Worm (Caenorhabditis elegans): Measurements from ENCODE around the gene ZK370.6.

The ZK370.6 gene

ce11 chrIII:8733667-8734066 lies 10.0 kb downstream of the ZK370.6 start:
- TF ChIP-seq nhr-80 (tag; optimal IDR thresholded peaks at IDR 0.05) (peak; percentile 35), sea-2 (GFP tag; IDR thresholded peaks at IDR 0.05) (no peak), lag-1 (GFP tag; IDR thresholded peaks at IDR 0.05) (no peak), madf-10 (tag; optimal IDR thresholded peaks at IDR 0.05) (no peak), zfh-2 (GFP tag; conservative IDR thresholded peaks at IDR 0.05) (no peak), somi-1 (GFP tag; optimal IDR thresholded peaks at IDR 0.05) (no peak), cebp-1 (GFP tag; IDR thresholded peaks at IDR 0.05) (no peak), cebp-1 (tag; optimal IDR thresholded peaks at IDR 0.05) (no peak), attf-5 (GFP tag; optimal IDR thresholded peaks at IDR 0.05) (no peak), unc-62 (GFP tag; optimal IDR thresholded peaks at IDR 0.05) (peak; percentile 55), snpc-1.3 (tag; optimal IDR thresholded peaks at IDR 0.05; ENCODE audit: insufficient read depth) (peak; percentile 1), T26A5.8 (tag; optimal IDR thresholded peaks at IDR 0.05) (no peak), let-607 (tag; optimal IDR thresholded peaks at IDR 0.05) (peak in 1 of 2 experiments; percentile 42), lin-54 (GFP tag; optimal IDR thresholded peaks at IDR 0.05) (peak; percentile 6), Y95B8A.8 (GFP tag; IDR thresholded peaks at IDR 0.05) (no peak), egl-18 (GFP tag; IDR thresholded peaks at IDR 0.05) (no peak), nfya-2 (GFP tag; IDR thresholded peaks at IDR 0.05) (no peak), B0019.2 (GFP tag; conservative IDR thresholded peaks at IDR 0.05) (no peak), nhr-27 (tag; optimal IDR thresholded peaks at IDR 0.05) (no peak), akir-1 (GFP tag; optimal IDR thresholded peaks at IDR 0.05) (no peak), ccch-3 (GFP tag; optimal IDR thresholded peaks at IDR 0.05) (no peak), ztf-25 (GFP tag; IDR thresholded peaks at IDR 0.05) (no peak), rpc-1 (optimal IDR thresholded peaks at IDR 0.05) (no peak), rpc-1 (tag; optimal IDR thresholded peaks at IDR 0.05) (no peak), atf-7 (tag; optimal IDR thresholded peaks at IDR 0.05) (no peak)

ce11 chrIII:8733237-8733636 lies 10.4 kb downstream of the ZK370.6 start:
- no peak for TF ChIP-seq K12H6.12 (tag; optimal IDR thresholded peaks at IDR 0.05)
- TF ChIP-seq cebp-1 (GFP tag; IDR thresholded peaks at IDR 0.05), result peak; percentile 36; the same call in 1 of the 2 replicates
- peak; percentile 54 for TF ChIP-seq cebp-1 (tag; optimal IDR thresholded peaks at IDR 0.05)
- TF ChIP-seq F39B2.1 (GFP tag; IDR thresholded peaks at IDR 0.05), result no peak
- no peak for TF ChIP-seq nfya-1 (tag; optimal IDR thresholded peaks at IDR 0.05; ENCODE audit: borderline replicate concordance, insufficient read depth)
- TF ChIP-seq lsl-1 (GFP tag; optimal IDR thresholded peaks at IDR 0.05), result no peak
- TF ChIP-seq chd-7 (tag; optimal IDR thresholded peaks at IDR 0.05), result no peak
- no peak for TF ChIP-seq bed-1 (GFP tag; IDR thresholded peaks at IDR 0.05)
- TF ChIP-seq akir-1 (GFP tag; optimal IDR thresholded peaks at IDR 0.05), result no peak
- TF ChIP-seq F23B12.7 (tag; optimal IDR thresholded peaks at IDR 0.05; ENCODE audit: insufficient read depth), result no peak
- peak; percentile 70 for TF ChIP-seq pha-4 (tag; optimal IDR thresholded peaks at IDR 0.05)
- TF ChIP-seq hmg-1.2 (GFP tag; IDR thresholded peaks at IDR 0.05), result no peak
- no peak for TF ChIP-seq Y53F4B.3 (GFP tag; IDR thresholded peaks at IDR 0.05)
- no peak for TF ChIP-seq Y95B8A.8 (GFP tag; IDR thresholded peaks at IDR 0.05)
- no peak for TF ChIP-seq hrde-1 (tag; optimal IDR thresholded peaks at IDR 0.05; ENCODE audit: borderline replicate concordance)
- no peak for TF ChIP-seq lin-40 (tag; optimal IDR thresholded peaks at IDR 0.05)
- TF ChIP-seq somi-1 (GFP tag; optimal IDR thresholded peaks at IDR 0.05), result peak; percentile 26
- no peak for TF ChIP-seq F55B11.4 (tag; optimal IDR thresholded peaks at IDR 0.05; ENCODE audit: borderline replicate concordance, insufficient read depth)
- no peak for TF ChIP-seq snpc-1.3 (tag; optimal IDR thresholded peaks at IDR 0.05; ENCODE audit: insufficient read depth)

All from whole organism, young adult.